Worm (Caenorhabditis elegans): ENCODE measurements around the gene Y41D4A.1.
A peak's percentile ranks its signal among the peaks of the same experiment; 100 is the strongest.

Gene Y41D4A.1

DNA sequence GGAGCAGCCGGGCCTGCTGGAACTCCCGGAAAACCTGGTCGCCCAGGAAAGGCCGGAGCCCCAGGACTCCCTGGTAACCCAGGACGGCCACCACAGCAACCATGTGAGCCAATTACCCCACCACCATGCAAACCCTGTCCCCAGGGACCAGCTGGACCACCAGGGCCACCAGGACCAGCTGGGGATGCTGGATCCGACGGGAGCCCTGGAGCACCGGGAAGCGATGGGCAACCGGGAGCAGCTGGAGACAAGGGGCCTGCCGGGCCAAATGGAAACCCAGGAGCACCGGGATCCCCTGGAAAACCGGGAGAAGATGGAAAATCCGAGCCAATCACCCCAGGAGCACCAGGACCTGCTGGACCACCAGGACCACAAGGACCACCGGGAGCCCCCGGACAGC, 2.9 kb upstream of the Y41D4A.1 start:
- TF ChIP-seq hlh-1 (tag; optimal IDR thresholded peaks at IDR 0.05) (no peak), mls-2 (tag; optimal IDR thresholded peaks at IDR 0.05) (peak; percentile 31)

DNA sequence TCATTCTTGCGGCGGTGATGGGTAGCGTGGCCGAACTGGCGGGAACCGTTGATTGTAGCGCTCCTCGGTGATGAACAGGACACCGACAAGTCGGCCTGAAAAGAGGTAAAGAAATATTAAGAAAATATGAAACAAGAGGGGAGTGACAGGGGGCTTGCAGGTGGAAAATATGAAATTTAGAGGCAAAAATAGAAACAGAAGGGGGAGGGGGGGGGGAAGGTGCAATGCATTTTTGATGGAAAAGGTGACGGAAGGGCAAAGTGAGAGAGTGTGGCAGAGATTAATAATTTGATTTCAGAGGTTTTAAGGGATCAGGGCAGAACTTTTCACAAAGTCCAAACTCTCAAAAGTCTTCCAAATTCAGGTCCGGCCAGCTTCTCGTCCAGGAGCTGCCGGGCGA, 9.6 kb downstream of the Y41D4A.1 start, which contains the start of gene frpr-19:
Gene frpr-19 (minus strand): TSS at position 101 of the 400 bp plus-strand sequence.
- no peak for TF ChIP-seq unc-62 (GFP tag; optimal IDR thresholded peaks at IDR 0.05)
- no peak for TF ChIP-seq ham-2 (GFP tag; optimal IDR thresholded peaks at IDR 0.05)
- no peak for TF ChIP-seq mls-2 (tag; optimal IDR thresholded peaks at IDR 0.05)
- no peak for TF ChIP-seq unc-39 (tag; optimal IDR thresholded peaks at IDR 0.05)
- TF ChIP-seq blmp-1 (tag; optimal IDR thresholded peaks at IDR 0.05): no peak
- TF ChIP-seq zip-8 (tag; optimal IDR thresholded peaks at IDR 0.05): no peak
- no peak for TF ChIP-seq lin-32 (GFP tag; optimal IDR thresholded peaks at IDR 0.05)
- TF ChIP-seq ceh-83 (GFP tag; optimal IDR thresholded peaks at IDR 0.05): no peak

DNA sequence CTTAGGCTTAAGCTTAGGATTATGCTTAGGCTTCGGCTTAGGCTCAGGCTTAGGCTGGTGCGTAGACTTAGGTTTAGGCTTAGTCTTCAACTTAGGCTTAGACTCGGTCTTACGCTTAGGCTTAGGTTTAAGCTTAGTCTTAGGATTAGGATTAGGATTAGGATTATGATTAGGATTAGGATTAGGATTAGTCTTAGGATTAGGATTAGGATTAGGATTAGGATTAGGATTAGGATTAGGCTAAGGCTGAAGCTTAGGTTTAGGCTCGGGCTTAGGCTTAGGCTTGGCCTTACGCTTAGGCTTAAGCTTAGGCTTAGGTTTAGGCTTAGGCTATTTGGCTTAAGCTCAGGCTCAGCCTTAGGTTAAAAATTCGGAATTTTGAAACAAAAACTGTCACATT, 13.2 kb downstream of the Y41D4A.1 start:
- TF ChIP-seq ztf-11 (tag; optimal IDR thresholded peaks at IDR 0.05) (no peak), unc-120 (tag; optimal IDR thresholded peaks at IDR 0.05; ENCODE audit: poor library complexity, severe bottlenecking) (no peak), blmp-1 (tag; optimal IDR thresholded peaks at IDR 0.05) (no peak), pha-4 (tag; optimal IDR thresholded peaks at IDR 0.05) (no peak), nhr-76 (tag; optimal IDR thresholded peaks at IDR 0.05) (no peak), ceh-83 (GFP tag; optimal IDR thresholded peaks at IDR 0.05) (no peak), drap-1 (GFP tag; optimal IDR thresholded peaks at IDR 0.05) (no peak), lin-32 (GFP tag; optimal IDR thresholded peaks at IDR 0.05) (no peak), snpc-4 (tag; optimal IDR thresholded peaks at IDR 0.05) (no peak), mls-2 (tag; optimal IDR thresholded peaks at IDR 0.05) (no peak), mab-5 (tag; optimal IDR thresholded peaks at IDR 0.05) (no peak), nhr-2 (tag; optimal IDR thresholded peaks at IDR 0.05) (no peak), elt-1 (tag; optimal IDR thresholded peaks at IDR 0.05; ENCODE audit: borderline replicate concordance, insufficient read depth) (no peak), nhr-28 (tag; optimal IDR thresholded peaks at IDR 0.05) (no peak), zip-8 (tag; optimal IDR thresholded peaks at IDR 0.05) (no peak), lsy-2 (tag; optimal IDR thresholded peaks at IDR 0.05) (no peak), ces-1 (GFP tag; optimal IDR thresholded peaks at IDR 0.05) (no peak), nhr-12 (tag; optimal IDR thresholded peaks at IDR 0.05) (no peak), elt-3 (tag; optimal IDR thresholded peaks at IDR 0.05) (no peak), sptf-1 (tag; optimal IDR thresholded peaks at IDR 0.05) (no peak)

DNA sequence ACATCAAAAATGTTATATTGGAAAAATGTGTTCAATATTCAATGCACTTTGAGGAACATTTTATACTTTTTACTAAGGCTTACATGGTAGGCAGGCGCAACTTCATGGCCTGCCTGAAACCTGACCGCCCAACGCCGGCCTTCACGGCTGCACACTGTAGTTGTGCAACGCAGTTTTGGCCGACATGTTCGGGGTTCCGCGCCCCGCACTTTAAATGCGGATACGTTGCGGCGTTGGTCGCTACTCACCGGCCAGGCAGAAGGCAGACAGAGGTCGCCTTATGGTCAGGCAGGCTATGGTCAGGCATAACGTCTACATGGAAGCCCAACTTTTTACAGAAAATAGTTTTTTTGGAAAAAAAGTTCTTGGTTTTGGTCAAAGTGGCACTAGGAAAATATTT, 18.7 kb downstream of the Y41D4A.1 start:
- TF ChIP-seq elt-1 (tag; optimal IDR thresholded peaks at IDR 0.05; ENCODE audit: borderline replicate concordance, insufficient read depth): no peak
- no peak for TF ChIP-seq lsy-2 (tag; optimal IDR thresholded peaks at IDR 0.05)
- TF ChIP-seq bed-3 (GFP tag; optimal IDR thresholded peaks at IDR 0.05): no peak
- TF ChIP-seq mab-5 (tag; optimal IDR thresholded peaks at IDR 0.05): no peak
- TF ChIP-seq nhr-237 (tag; optimal IDR thresholded peaks at IDR 0.05): no peak
- TF ChIP-seq ham-2 (GFP tag; optimal IDR thresholded peaks at IDR 0.05): no peak
- no peak for TF ChIP-seq hlh-1 (tag; optimal IDR thresholded peaks at IDR 0.05)
- no peak for TF ChIP-seq nhr-76 (tag; optimal IDR thresholded peaks at IDR 0.05)
- TF ChIP-seq lin-32 (GFP tag; optimal IDR thresholded peaks at IDR 0.05): no peak
- TF ChIP-seq ztf-11 (tag; optimal IDR thresholded peaks at IDR 0.05): no peak
- no peak for TF ChIP-seq tbx-8 (GFP tag; optimal IDR thresholded peaks at IDR 0.05)
- TF ChIP-seq flh-1 (GFP tag; optimal IDR thresholded peaks at IDR 0.05): no peak
- TF ChIP-seq cnd-1 (tag; optimal IDR thresholded peaks at IDR 0.05): no peak
- no peak for TF ChIP-seq elt-3 (tag; optimal IDR thresholded peaks at IDR 0.05)
- TF ChIP-seq unc-39 (tag; optimal IDR thresholded peaks at IDR 0.05): no peak
- no peak for TF ChIP-seq unc-120 (tag; optimal IDR thresholded peaks at IDR 0.05; ENCODE audit: poor library complexity, severe bottlenecking)
- no peak for TF ChIP-seq snpc-4 (tag; optimal IDR thresholded peaks at IDR 0.05)
- no peak for TF ChIP-seq unc-62 (GFP tag; optimal IDR thresholded peaks at IDR 0.05)
- TF ChIP-seq mep-1 (tag; optimal IDR thresholded peaks at IDR 0.05): no peak
- no peak for TF ChIP-seq sptf-1 (tag; optimal IDR thresholded peaks at IDR 0.05)

DNA sequence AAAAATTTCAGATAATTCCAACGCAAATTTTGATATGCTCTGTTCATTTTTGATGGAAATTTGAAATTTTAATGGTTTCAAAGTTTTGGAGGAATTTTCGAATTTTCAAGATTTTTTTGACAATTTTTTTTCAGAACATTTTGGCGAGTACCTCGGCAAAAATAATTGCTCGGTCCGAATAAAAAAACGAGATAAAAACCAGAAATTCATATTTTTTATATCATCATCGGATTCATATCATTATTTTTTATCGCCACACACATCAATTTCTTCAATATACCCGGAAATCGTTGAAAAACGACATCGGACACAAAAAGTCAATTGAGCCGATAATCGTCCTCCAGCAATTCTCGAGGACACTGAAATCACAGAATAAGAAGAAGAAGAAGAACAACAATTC, 19.8 kb downstream of the Y41D4A.1 start:
- TF ChIP-seq nhr-76 (tag; optimal IDR thresholded peaks at IDR 0.05): no peak

DNA sequence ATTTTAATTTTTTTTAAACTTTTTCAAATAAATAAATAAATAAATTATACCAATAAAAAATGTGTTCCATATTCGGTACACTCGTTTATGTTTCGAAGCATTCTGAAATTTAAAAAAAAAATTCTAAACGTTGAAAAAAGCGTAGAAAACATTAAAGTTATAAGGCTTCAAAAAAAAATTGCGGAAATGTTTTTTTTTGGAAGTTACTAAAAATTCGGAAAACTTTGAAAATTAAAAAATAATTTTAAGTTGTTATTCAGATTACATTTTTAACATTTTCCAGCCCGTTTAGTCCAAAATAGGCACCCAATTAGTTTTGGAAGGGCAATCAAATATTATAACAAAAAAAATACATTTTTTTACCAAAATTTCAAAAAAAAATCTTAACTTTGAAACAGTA, 31.9 kb downstream of the Y41D4A.1 start, which contains the start of gene Y38C1BA.1:
Gene Y38C1BA.1 (minus strand): TSS at position 101 of the 400 bp plus-strand sequence.
- TF ChIP-seq sptf-1 (tag; optimal IDR thresholded peaks at IDR 0.05) (no peak), nhr-237 (tag; optimal IDR thresholded peaks at IDR 0.05) (no peak), lin-32 (GFP tag; optimal IDR thresholded peaks at IDR 0.05) (no peak), ceh-39 (tag; optimal IDR thresholded peaks at IDR 0.05) (no peak), ceh-83 (GFP tag; optimal IDR thresholded peaks at IDR 0.05) (no peak), elt-3 (tag; optimal IDR thresholded peaks at IDR 0.05) (no peak), blmp-1 (tag; optimal IDR thresholded peaks at IDR 0.05) (no peak), ces-1 (GFP tag; optimal IDR thresholded peaks at IDR 0.05) (no peak), nhr-76 (tag; optimal IDR thresholded peaks at IDR 0.05) (no peak), elt-1 (tag; optimal IDR thresholded peaks at IDR 0.05; ENCODE audit: borderline replicate concordance, insufficient read depth) (no peak), zip-8 (tag; optimal IDR thresholded peaks at IDR 0.05) (no peak), ham-2 (GFP tag; optimal IDR thresholded peaks at IDR 0.05) (no peak), lin-13 (tag; optimal IDR thresholded peaks at IDR 0.05) (no peak), drap-1 (GFP tag; optimal IDR thresholded peaks at IDR 0.05) (no peak), sem-2 (GFP tag; optimal IDR thresholded peaks at IDR 0.05) (no peak), nhr-12 (tag; optimal IDR thresholded peaks at IDR 0.05) (no peak), lsy-2 (tag; optimal IDR thresholded peaks at IDR 0.05) (no peak)
